Worm (Caenorhabditis elegans) whole organism, dauer: ENCODE measurements around the gene F35G12.7.

Experiments
- unc-62 ChIP-seq: sonication (generic microtip); optimal IDR thresholded peaks from 2 replicates; lab custom pipeline; 2017; ENCODE audit warnings: missing biosample characterization, missing genetic modification reagents, missing genetic modification characterization

Gene F35G12.7

DNA sequence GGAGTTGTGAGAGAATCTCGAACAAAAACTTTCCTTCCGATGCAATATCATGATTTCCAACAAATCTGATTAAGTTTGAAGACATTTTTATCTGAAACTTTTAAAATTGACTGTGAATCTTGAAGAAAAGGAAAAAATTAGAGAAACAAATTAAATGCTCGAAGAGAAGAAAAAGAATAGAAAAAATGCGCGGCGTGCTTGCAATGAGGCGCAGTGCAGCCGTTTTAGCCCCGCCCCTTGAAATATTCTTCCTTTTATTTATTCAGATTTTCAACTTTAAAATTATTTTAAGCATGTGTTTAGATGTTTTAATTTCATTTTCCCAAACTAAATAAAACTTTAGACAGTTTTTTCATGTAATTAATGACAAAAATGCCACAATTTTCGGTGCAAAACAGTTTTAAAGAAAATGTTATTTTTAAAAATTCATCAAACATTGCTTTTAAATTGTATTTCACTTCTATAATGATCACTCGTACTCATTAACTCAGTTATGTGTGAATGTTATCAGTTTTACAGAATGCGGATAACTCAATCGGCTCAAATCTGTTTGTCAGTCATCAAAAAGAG, 44.7 kb downstream of the F35G12.7 start, which contains the start of the genes mrps-34 and cisd-3.1:
Gene mrps-34 (minus strand): TSS at position 91 of the 570 bp plus-strand sequence.
Gene cisd-3.1 (plus strand): TSS at position 520 of the 570 bp plus-strand sequence.
- no peak for TF ChIP-seq unc-62 (GFP tag; lab: Kevin White, UChicago)

ce11 chrIII:4540604-4541003, 46.5 kb downstream of the F35G12.7 start, which contains the start of gene ugt-62:
Gene ugt-62 (minus strand): TSS chrIII:4540623.
- no peak for TF ChIP-seq unc-62 (GFP tag; lab: Kevin White, UChicago)
